Worm (Caenorhabditis elegans) whole organism, midembryonic: ENCODE data around the gene fbxb-99.

Experiments used
- T22C8.4 ChIP-seq: fragments of 200-800 bp; sonication (Bioruptor generic); IDR thresholded peaks from 2 replicates; pipeline ENCODE4 v1.3.6; 2022; ENCODE audit warnings: missing genetic modification characterization, missing compliant biosample characterization
- cog-1 ChIP-seq: sonication (generic microtip); optimal IDR thresholded peaks from 2 replicates; lab custom pipeline; 2016; ENCODE audit warnings: missing genetic modification characterization, missing compliant biosample characterization
- flt-1 ChIP-seq: fragments of 200-800 bp; sonication (Bioruptor generic); IDR thresholded peaks from 2 replicates; pipeline ENCODE4 v1.3.6; 2022; ENCODE audit warnings: missing genetic modification characterization, missing compliant biosample characterization
- klf-2 ChIP-seq: fragments of 200-800 bp; sonication (Bioruptor generic); conservative IDR thresholded peaks from 2 replicates; pipeline ENCODE4 v1.3.6; 2022; ENCODE audit warnings: missing genetic modification reagents, missing genetic modification characterization, missing compliant biosample characterization
- med-1 ChIP-seq: sonication (generic microtip); optimal IDR thresholded peaks from 2 replicates; lab custom pipeline; 2017; ENCODE audit warnings: missing genetic modification characterization, mild to moderate bottlenecking, missing compliant biosample characterization, antibody characterized with exemption, missing genetic modification reagents; ENCODE audit not compliant: insufficient read depth
- ref-1 ChIP-seq: fragments of 200-800 bp; sonication (Bioruptor generic); conservative IDR thresholded peaks from 2 replicates; pipeline ENCODE4 v1.3.6; 2022; ENCODE audit warnings: missing genetic modification reagents, missing genetic modification characterization, missing compliant biosample characterization
- tab-1 ChIP-seq: fragments of 200-800 bp; sonication (Bioruptor generic); IDR thresholded peaks from 2 replicates; pipeline ENCODE4 v1.3.6; 2022; ENCODE audit warnings: missing genetic modification characterization, missing compliant biosample characterization
- ztf-23 ChIP-seq: fragments of 200-800 bp; sonication (Bioruptor generic); IDR thresholded peaks from 2 replicates; pipeline ENCODE4 v1.3.6; 2022; ENCODE audit warnings: missing genetic modification reagents, missing genetic modification characterization, missing compliant biosample characterization
- ztf-29 ChIP-seq: fragments of 200-800 bp; sonication (Bioruptor generic); IDR thresholded peaks from 2 replicates; pipeline ENCODE4 v1.3.6; 2022; ENCODE audit warnings: missing genetic modification reagents, missing genetic modification characterization, missing compliant biosample characterization

Gene fbxb-99

ce11 chrII:3788356-3788962, 4.8 kb downstream of the fbxb-99 start:
- no peak for TF ChIP-seq ztf-23
- TF ChIP-seq med-1 (GFP tag; lab: Kevin White, UChicago), result no peak
- TF ChIP-seq ref-1 (GFP tag; lab: Robert Waterston, UW), result no peak
- no peak for TF ChIP-seq tab-1
- TF ChIP-seq klf-2 (GFP tag; lab: Robert Waterston, UW), result no peak
- TF ChIP-seq flt-1 (GFP tag; lab: Robert Waterston, UW), result no peak
- no peak for TF ChIP-seq cog-1 (tag; lab: Kevin White, UChicago)
- no peak for TF ChIP-seq ztf-29 (GFP tag; lab: Robert Waterston, UW)
- no peak for TF ChIP-seq T22C8.4

ce11 chrII:3787151-3787550, 6.1 kb downstream of the fbxb-99 start, which contains the start of gene T24E12.13:
Gene T24E12.13 (plus strand): TSS chrII:3787451.
- TF ChIP-seq cog-1 (tag; lab: Kevin White, UChicago) (no peak), flt-1 (GFP tag; lab: Robert Waterston, UW) (no peak)

DNA sequence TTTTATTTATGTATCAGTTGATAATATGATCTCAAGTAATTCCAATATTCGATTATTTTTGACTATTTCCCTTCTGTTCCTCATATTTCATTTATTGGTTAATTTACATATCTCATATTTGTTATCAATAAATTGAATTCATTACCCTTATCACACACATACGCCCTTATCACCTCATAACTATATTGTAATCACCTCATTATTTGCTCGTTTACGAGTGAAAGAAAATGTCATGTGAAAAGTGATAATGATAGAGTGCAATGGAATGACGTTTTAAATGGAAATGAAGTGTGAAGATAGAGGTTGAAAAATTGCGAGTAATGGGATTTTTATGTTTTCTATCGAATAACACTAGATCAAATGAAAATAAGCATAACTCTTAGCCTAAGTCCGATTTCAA, 6.7 kb downstream of the fbxb-99 start:
- no peak for TF ChIP-seq klf-2 (GFP tag; lab: Robert Waterston, UW)
- TF ChIP-seq flt-1 (GFP tag; lab: Robert Waterston, UW), result no peak
- TF ChIP-seq cog-1 (tag; lab: Kevin White, UChicago), result no peak
- no peak for TF ChIP-seq tab-1
- no peak for TF ChIP-seq ztf-23
- no peak for TF ChIP-seq ref-1 (GFP tag; lab: Robert Waterston, UW)
- no peak for TF ChIP-seq ztf-29 (GFP tag; lab: Robert Waterston, UW)
- no peak for TF ChIP-seq T22C8.4
- TF ChIP-seq med-1 (GFP tag; lab: Kevin White, UChicago), result no peak

DNA sequence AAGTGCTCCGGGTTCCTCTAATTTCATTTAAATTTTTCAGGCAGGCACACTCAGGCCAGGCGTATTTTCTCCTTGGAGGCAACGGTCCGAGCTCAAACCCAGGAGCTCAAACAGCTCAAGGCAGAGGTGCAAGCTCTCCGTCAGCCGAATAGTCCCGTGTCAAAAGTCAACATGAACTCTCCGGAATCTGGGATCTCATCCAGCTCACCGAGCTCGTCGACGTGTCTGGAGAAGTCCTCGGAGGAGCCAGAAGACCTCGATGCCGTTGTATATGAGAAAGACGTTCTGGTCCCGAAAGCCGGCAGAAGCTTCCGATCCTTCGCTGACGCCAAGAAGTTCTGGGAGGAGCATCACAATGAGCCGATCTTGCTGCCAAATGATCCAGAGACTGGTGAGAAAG, 7.5 kb downstream of the fbxb-99 start:
- TF ChIP-seq flt-1 (GFP tag; lab: Robert Waterston, UW) (no peak), cog-1 (tag; lab: Kevin White, UChicago) (no peak), ztf-29 (GFP tag; lab: Robert Waterston, UW) (no peak), T22C8.4 (no peak), klf-2 (GFP tag; lab: Robert Waterston, UW) (no peak), ztf-23 (no peak), ref-1 (GFP tag; lab: Robert Waterston, UW) (no peak), med-1 (GFP tag; lab: Kevin White, UChicago) (no peak), tab-1 (no peak)

DNA sequence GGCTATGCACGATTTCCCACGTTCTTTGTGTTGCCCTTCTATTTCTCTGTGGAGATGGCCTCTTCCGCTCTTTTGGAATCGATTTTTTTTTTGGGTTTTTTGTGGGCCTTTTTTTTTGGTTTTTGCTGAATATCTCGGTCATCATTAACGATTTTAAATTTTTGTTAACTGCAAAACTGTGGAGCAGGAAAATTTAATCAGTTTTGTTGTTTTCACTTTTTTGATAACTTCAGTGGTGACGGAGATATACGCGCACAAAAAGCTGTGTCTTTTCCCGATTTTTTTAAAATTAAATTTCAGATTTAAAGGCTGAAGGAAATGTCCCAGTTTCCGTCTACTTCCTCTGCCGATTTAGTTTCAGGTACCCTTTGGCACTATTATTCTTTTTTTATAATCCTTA, 8.0 kb downstream of the fbxb-99 start, which contains the start of gene T24E12.1:
T24E12.1 (plus strand) TSS at position 301 of the 400 bp plus-strand sequence.
- TF ChIP-seq klf-2 (GFP tag; lab: Robert Waterston, UW), result no peak
- no peak for TF ChIP-seq med-1 (GFP tag; lab: Kevin White, UChicago)
- TF ChIP-seq ztf-23, result no peak
- TF ChIP-seq T22C8.4, result no peak
- no peak for TF ChIP-seq ztf-29 (GFP tag; lab: Robert Waterston, UW)
- no peak for TF ChIP-seq cog-1 (tag; lab: Kevin White, UChicago)

ce11 chrII:3782309-3783000, 10.8 kb downstream of the fbxb-99 start, which contains the start of gene T24E12.2:
Gene T24E12.2 (plus strand): TSS chrII:3782950.
- no peak for TF ChIP-seq ztf-23
- no peak for TF ChIP-seq cog-1 (tag; lab: Kevin White, UChicago)
- no peak for TF ChIP-seq ztf-29 (GFP tag; lab: Robert Waterston, UW)
- no peak for TF ChIP-seq T22C8.4
- no peak for TF ChIP-seq ref-1 (GFP tag; lab: Robert Waterston, UW)
- no peak for TF ChIP-seq med-1 (GFP tag; lab: Kevin White, UChicago)
- TF ChIP-seq klf-2 (GFP tag; lab: Robert Waterston, UW), result no peak
- no peak for TF ChIP-seq flt-1 (GFP tag; lab: Robert Waterston, UW)
- TF ChIP-seq tab-1, result no peak

ce11 chrII:3781238-3781637, 12.0 kb downstream of the fbxb-99 start:
- TF ChIP-seq tab-1, result no peak
- TF ChIP-seq ztf-29 (GFP tag; lab: Robert Waterston, UW), result no peak
- no peak for TF ChIP-seq med-1 (GFP tag; lab: Kevin White, UChicago)

- TF ChIP-seq tab-1 (no peak), klf-2 (GFP tag; lab: Robert Waterston, UW) (no peak), ztf-29 (GFP tag; lab: Robert Waterston, UW) (no peak), med-1 (GFP tag; lab: Kevin White, UChicago) (no peak), T22C8.4 (no peak), flt-1 (GFP tag; lab: Robert Waterston, UW) (no peak), ref-1 (GFP tag; lab: Robert Waterston, UW) (no peak), cog-1 (tag; lab: Kevin White, UChicago) (no peak), ztf-23 (no peak)
Observed at ce11 chrII:3779463-3779862, 13.8 kb downstream of the fbxb-99 start, which contains the start of gene T24E12.11. Gene T24E12.11 (minus strand): TSS chrII:3779563.

ce11 chrII:3777802-3778201, 15.4 kb downstream of the fbxb-99 start:
- TF ChIP-seq flt-1 (GFP tag; lab: Robert Waterston, UW) (no peak), klf-2 (GFP tag; lab: Robert Waterston, UW) (no peak), T22C8.4 (no peak), ztf-29 (GFP tag; lab: Robert Waterston, UW) (no peak), tab-1 (no peak), med-1 (GFP tag; lab: Kevin White, UChicago) (no peak), ref-1 (GFP tag; lab: Robert Waterston, UW) (no peak), ztf-23 (no peak), cog-1 (tag; lab: Kevin White, UChicago) (no peak)
